Worm (Caenorhabditis elegans): ENCODE data around the gene F55G7.1.

The F55G7.1 gene

DNA sequence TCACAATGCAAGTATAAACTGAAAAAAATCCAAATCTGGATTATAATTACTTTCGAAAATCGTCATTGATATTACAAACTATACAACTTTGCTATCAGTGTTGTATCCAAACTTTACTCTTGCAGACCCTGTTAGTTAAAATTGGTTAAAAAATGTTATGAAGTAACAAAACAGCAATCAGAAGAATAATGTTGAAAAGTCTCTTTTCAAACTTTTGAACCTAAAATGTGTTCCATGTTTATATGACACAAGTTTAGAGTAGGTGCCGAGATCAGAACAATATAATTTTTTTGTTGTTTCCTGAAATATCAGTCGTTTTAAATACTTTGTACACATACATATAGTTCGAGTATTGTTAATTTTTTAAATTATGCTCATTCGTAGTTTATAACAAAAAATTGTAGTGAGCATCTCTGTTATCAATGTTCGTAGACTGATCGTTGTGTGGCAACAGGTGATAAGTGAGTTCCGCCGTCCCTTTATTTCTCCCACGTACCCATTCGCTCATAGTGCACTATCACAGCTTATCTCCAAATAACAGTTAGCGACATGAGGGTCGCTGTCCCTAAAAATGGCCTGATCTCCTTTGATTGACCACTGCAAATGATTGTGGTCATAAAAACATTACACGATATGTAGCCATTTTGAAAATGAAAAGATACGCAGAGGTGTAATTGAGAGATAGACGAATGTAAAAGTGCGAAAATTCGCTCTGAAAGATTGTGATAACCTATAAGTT, 38.0 kb downstream of the F55G7.1 start (continued):
- TF ChIP-seq tag-97 (GFP tag; IDR thresholded peaks at IDR 0.05) (no peak), set-16 (GFP tag; IDR thresholded peaks at IDR 0.05) (no peak), tra-1 (GFP tag; IDR thresholded peaks at IDR 0.05) (peak; percentile 71; the same call in 1 of the 2 replicates), fos-1 (tag; optimal IDR thresholded peaks at IDR 0.05) (no peak), nhr-10 (tag; optimal IDR thresholded peaks at IDR 0.05) (no peak), sdz-12 (GFP tag; optimal IDR thresholded peaks at IDR 0.05) (no peak), ZK337.2 (GFP tag; IDR thresholded peaks at IDR 0.05) (no peak), aha-1 (tag) (peak; percentile 93), ztf-7 (tag; optimal IDR thresholded peaks at IDR 0.05) (no peak), duxl-1 (tag; optimal IDR thresholded peaks at IDR 0.05; ENCODE audit: poor library complexity) (no peak), Y75B8A.6 (GFP tag; IDR thresholded peaks at IDR 0.05) (no peak), ZK546.5 (tag; optimal IDR thresholded peaks at IDR 0.05) (no peak), mdt-29 (GFP tag; IDR thresholded peaks at IDR 0.05) (no peak), php-3 (GFP tag; IDR thresholded peaks at IDR 0.05) (peak; percentile 91), madf-5 (GFP tag; IDR thresholded peaks at IDR 0.05) (no peak), zip-2 (tag; optimal IDR thresholded peaks at IDR 0.05) (no peak), lin-39 (tag; optimal IDR thresholded peaks at IDR 0.05) (no peak), ceh-44 (GFP tag; IDR thresholded peaks at IDR 0.05) (no peak), nhr-102 (tag; optimal IDR thresholded peaks at IDR 0.05) (peak; percentile 63), nhr-48 (tag; optimal IDR thresholded peaks at IDR 0.05) (peak; percentile 69), hif-1 (tag; optimal IDR thresholded peaks at IDR 0.05) (peak in 1 of 2 experiments; percentile 40), attf-4 (tag; optimal IDR thresholded peaks at IDR 0.05) (no peak), snpc-1.2 (GFP tag; IDR thresholded peaks at IDR 0.05) (no peak), F26F4.8 (GFP tag; conservative IDR thresholded peaks at IDR 0.05) (no peak), Y48G9A.11 (GFP tag; IDR thresholded peaks at IDR 0.05) (no peak), lim-7 (GFP tag; IDR thresholded peaks at IDR 0.05) (no peak), ceh-20 (GFP tag; IDR thresholded peaks at IDR 0.05) (0 out of 2 replicates have a peak, but pooled peaks have one; percentile 38), mxl-2 (GFP tag; conservative IDR thresholded peaks at IDR 0.05) (no peak), egl-43 (GFP tag; IDR thresholded peaks at IDR 0.05) (no peak), vab-7 (GFP tag; IDR thresholded peaks at IDR 0.05) (no peak), nhr-25 (tag; optimal IDR thresholded peaks at IDR 0.05; ENCODE audit: borderline replicate concordance, insufficient read depth) (no peak), arid-1 (GFP tag; conservative IDR thresholded peaks at IDR 0.05) (no peak), nhr-42 (GFP tag; IDR thresholded peaks at IDR 0.05) (0 out of 2 replicates have a peak, but pooled peaks have one; percentile 16), dve-1 (tag; optimal IDR thresholded peaks at IDR 0.05; ENCODE audit: insufficient read depth) (peak; percentile 77), T26A8.4 (GFP tag; IDR thresholded peaks at IDR 0.05) (0 out of 2 replicates have a peak, but pooled peaks have one; percentile 46), aly-2 (tag; optimal IDR thresholded peaks at IDR 0.05) (no peak), spr-3 (GFP tag; optimal IDR thresholded peaks at IDR 0.05) (no peak), nhr-11 (tag; optimal IDR thresholded peaks at IDR 0.05) (no peak)

DNA sequence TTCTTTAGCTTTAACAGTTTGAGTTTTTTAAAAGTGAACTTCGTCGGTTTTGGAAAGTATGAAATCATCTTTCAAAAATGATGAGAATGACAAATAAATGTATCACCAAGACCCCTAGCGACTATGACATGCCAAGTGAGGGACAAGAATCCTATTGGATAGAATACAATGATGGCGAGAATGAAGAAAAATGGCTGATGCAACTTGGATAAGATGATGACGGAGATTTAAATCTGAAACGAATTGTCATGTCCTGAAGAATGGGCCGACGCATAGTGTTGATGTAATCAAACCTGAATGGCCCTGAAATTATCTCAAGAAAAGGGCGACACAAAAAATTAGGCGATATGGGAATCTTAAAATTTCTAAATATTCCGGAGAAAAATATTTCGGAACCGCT, 39.4 kb downstream of the F55G7.1 start:
- TF ChIP-seq aha-1 (tag) (peak; percentile 53), nhr-42 (GFP tag; IDR thresholded peaks at IDR 0.05) (no peak), ztf-11 (tag; optimal IDR thresholded peaks at IDR 0.05) (no peak)
